Worm (Caenorhabditis elegans): ENCODE measurements around the gene cnnm-5.

DNA sequence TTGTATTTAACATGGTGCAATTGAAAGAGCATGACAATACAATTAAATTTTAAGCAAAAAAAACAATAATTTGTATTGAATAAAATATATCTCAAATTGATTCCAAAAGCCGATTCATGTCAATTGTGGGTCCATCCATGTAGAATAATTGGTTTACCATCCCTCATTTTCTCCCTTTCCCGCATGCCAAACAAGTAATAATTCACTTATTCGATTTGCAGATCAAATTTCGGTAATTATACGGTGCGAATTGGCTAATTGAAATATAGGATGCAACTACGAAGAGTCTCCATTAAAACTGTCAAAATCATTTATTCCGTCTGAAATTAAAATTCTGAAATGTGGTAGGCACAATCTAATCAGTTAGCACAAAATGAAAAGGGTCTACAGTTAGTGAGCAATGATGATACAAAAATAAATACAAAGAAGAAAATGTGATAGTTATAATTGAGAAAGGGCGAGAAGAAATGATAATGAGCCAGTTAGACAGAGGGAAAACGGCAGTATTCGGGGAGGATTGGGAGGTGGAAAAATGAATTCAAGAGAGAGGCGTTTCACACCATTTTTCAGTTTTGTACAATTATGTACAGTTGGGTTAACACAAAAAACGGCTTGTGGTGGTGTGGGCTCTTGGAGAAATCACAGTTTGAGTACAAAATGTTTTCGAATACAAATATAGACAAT lies 39.2 kb downstream of the cnnm-5 start:
- TF ChIP-seq unc-62 (GFP tag; optimal IDR thresholded peaks at IDR 0.05) (no peak), hrde-1 (tag; optimal IDR thresholded peaks at IDR 0.05; ENCODE audit: borderline replicate concordance) (no peak), T26A5.8 (tag; optimal IDR thresholded peaks at IDR 0.05) (no peak), Y53F4B.3 (GFP tag; IDR thresholded peaks at IDR 0.05) (no peak), sea-2 (GFP tag; IDR thresholded peaks at IDR 0.05) (no peak)
